Worm (Caenorhabditis elegans) whole organism, late embryonic: ENCODE data around the gene C08E8.9.

ENCODE experiments used
- C08G9.2 ChIP-seq: sonication (generic microtip); optimal IDR thresholded peaks from 2 replicates; lab custom pipeline; 2016; ENCODE audit warnings: mild to moderate bottlenecking, missing genetic modification characterization, moderate library complexity, missing compliant biosample characterization
- C38D4.7 ChIP-seq: fragments of 200-800 bp; sonication (Bioruptor generic); optimal IDR thresholded peaks from 2 replicates; lab custom pipeline; 2018; ENCODE audit warnings: mild to moderate bottlenecking, missing genetic modification characterization, moderate library complexity, missing compliant biosample characterization
- K02D7.2 ChIP-seq: sonication (generic microtip); optimal IDR thresholded peaks from 2 replicates; lab custom pipeline; 2017; ENCODE audit warnings: mild to moderate bottlenecking, missing genetic modification characterization, missing compliant biosample characterization
- ahr-1 ChIP-seq: sonication (generic microtip); optimal IDR thresholded peaks from 2 replicates; lab custom pipeline; 2016; ENCODE audit warnings: missing genetic modification characterization, missing compliant biosample characterization
- ama-1 ChIP-seq: fragments of 150-350 bp; optimal IDR thresholded peaks from 2 replicates; lab custom pipeline; 2014
- ceh-18 ChIP-seq: sonication (generic microtip); optimal IDR thresholded peaks from 2 replicates; lab custom pipeline; 2016; ENCODE audit warnings: missing genetic modification characterization, missing compliant biosample characterization
- ceh-19 ChIP-seq: fragments of 200-800 bp; sonication (Bioruptor generic); optimal IDR thresholded peaks from 2 replicates; lab custom pipeline; 2018; ENCODE audit warnings: mild to moderate bottlenecking, missing genetic modification characterization, missing compliant biosample characterization
- ceh-2 ChIP-seq: sonication (generic microtip); optimal IDR thresholded peaks from 2 replicates; lab custom pipeline; 2016; ENCODE audit warnings: missing genotype, missing genetic modification characterization, missing compliant biosample characterization
- ceh-24 ChIP-seq: sonication (generic microtip); optimal IDR thresholded peaks from 2 replicates; lab custom pipeline; 2016; ENCODE audit warnings: mild to moderate bottlenecking, missing genetic modification characterization, missing compliant biosample characterization
- ceh-34 ChIP-seq: sonication (generic microtip); optimal IDR thresholded peaks from 2 replicates; lab custom pipeline; 2016; ENCODE audit warnings: mild to moderate bottlenecking, missing genetic modification characterization, missing compliant biosample characterization
- ceh-6 ChIP-seq: fragments of 200-800 bp; sonication (Bioruptor generic); optimal IDR thresholded peaks from 2 replicates; lab custom pipeline; 2018; ENCODE audit warnings: mild to moderate bottlenecking, missing genetic modification characterization, missing compliant biosample characterization
- ceh-9 ChIP-seq: sonication (generic microtip); optimal IDR thresholded peaks from 2 replicates; lab custom pipeline; 2016; ENCODE audit warnings: mild to moderate bottlenecking, missing genetic modification characterization, inconsistent platforms, missing compliant biosample characterization
- che-1 ChIP-seq: sonication (generic microtip); optimal IDR thresholded peaks from 2 replicates; lab custom pipeline; 2016; ENCODE audit warnings: mild to moderate bottlenecking, missing genetic modification characterization, missing compliant biosample characterization
- dmd-4 ChIP-seq: sonication (generic microtip); optimal IDR thresholded peaks from 2 replicates; lab custom pipeline; 2016; ENCODE audit warnings: borderline replicate concordance, missing genetic modification characterization, missing compliant biosample characterization
- ets-4 ChIP-seq: sonication (generic microtip); optimal IDR thresholded peaks from 2 replicates; lab custom pipeline; 2016; ENCODE audit warnings: missing genetic modification characterization, missing compliant biosample characterization
- eyg-1 ChIP-seq: sonication (generic microtip); optimal IDR thresholded peaks from 2 replicates; lab custom pipeline; 2016; ENCODE audit warnings: missing genotype, missing genetic modification characterization, missing compliant biosample characterization
- fkh-10 ChIP-seq: fragments of 150-350 bp; optimal IDR thresholded peaks from 2 replicates; lab custom pipeline; 2014; ENCODE audit warnings: missing biosample characterization, missing genetic modification reagents, missing genetic modification characterization
- fkh-6 ChIP-seq: sonication (generic microtip); optimal IDR thresholded peaks from 2 replicates; lab custom pipeline; 2016; ENCODE audit warnings: missing genetic modification characterization, missing compliant biosample characterization
- gmeb-2 ChIP-seq: sonication (generic microtip); optimal IDR thresholded peaks from 2 replicates; lab custom pipeline; 2016; ENCODE audit warnings: missing genetic modification characterization, inconsistent platforms, missing compliant biosample characterization
- hlh-13 ChIP-seq: fragments of 200-800 bp; sonication (Bioruptor generic); optimal IDR thresholded peaks from 2 replicates; lab custom pipeline; 2018; ENCODE audit warnings: mild to moderate bottlenecking, missing genetic modification characterization, missing compliant biosample characterization
- hlh-30 ChIP-seq: sonication (generic microtip); optimal IDR thresholded peaks from 2 replicates; lab custom pipeline; 2017; ENCODE audit warnings: antibody characterized with exemption, missing genetic modification characterization, missing compliant biosample characterization; ENCODE audit not compliant: insufficient read depth
- hlh-6 ChIP-seq: sonication (generic microtip); optimal IDR thresholded peaks from 2 replicates; lab custom pipeline; 2016; ENCODE audit warnings: missing genotype, missing genetic modification characterization, missing compliant biosample characterization
- madf-2 ChIP-seq: sonication (generic microtip); optimal IDR thresholded peaks from 2 replicates; lab custom pipeline; 2017; ENCODE audit warnings: missing genetic modification characterization, missing compliant biosample characterization
- nhr-11 ChIP-seq: fragments of 150-350 bp; optimal IDR thresholded peaks from 2 replicates; lab custom pipeline; 2014; ENCODE audit warnings: missing biosample characterization, missing genetic modification characterization
- nhr-232 ChIP-seq: sonication (generic microtip); optimal IDR thresholded peaks from 2 replicates; lab custom pipeline; 2016; ENCODE audit warnings: missing genetic modification characterization, missing compliant biosample characterization
- pat-9 ChIP-seq: fragments of 200-800 bp; sonication (Bioruptor generic); optimal IDR thresholded peaks from 2 replicates; lab custom pipeline; 2018; ENCODE audit warnings: mild to moderate bottlenecking, missing genetic modification characterization, moderate library complexity, missing compliant biosample characterization
- pha-4 ChIP-seq: fragments of 150-350 bp; optimal IDR thresholded peaks from 2 replicates; lab custom pipeline; 2018; ENCODE audit warnings: missing biosample characterization, missing genetic modification reagents, missing genetic modification characterization
- pqm-1 ChIP-seq: sonication (generic microtip); optimal IDR thresholded peaks from 2 replicates; lab custom pipeline; 2016; ENCODE audit warnings: missing genetic modification characterization, missing compliant biosample characterization
- pros-1 ChIP-seq: fragments of 150-350 bp; optimal IDR thresholded peaks from 2 replicates; lab custom pipeline; 2014; ENCODE audit warnings: missing biosample characterization, missing genetic modification reagents, missing genetic modification characterization
- ref-2 ChIP-seq: sonication (generic microtip); optimal IDR thresholded peaks from 2 replicates; lab custom pipeline; 2016; ENCODE audit warnings: missing genetic modification characterization, missing compliant biosample characterization
- sdc-2 ChIP-seq: sonication (generic microtip); optimal IDR thresholded peaks from 2 replicates; lab custom pipeline; 2016; ENCODE audit warnings: missing genotype, missing genetic modification characterization, missing compliant biosample characterization
- tbx-2 ChIP-seq: sonication (generic microtip); optimal IDR thresholded peaks from 2 replicates; lab custom pipeline; 2016; ENCODE audit warnings: missing genetic modification characterization, missing compliant biosample characterization
- tbx-7 ChIP-seq: sonication (generic microtip); optimal IDR thresholded peaks from 2 replicates; lab custom pipeline; 2016; ENCODE audit warnings: missing genotype, missing genetic modification characterization, missing compliant biosample characterization
- unc-3 ChIP-seq, 2 experiments: fragments of 200-800 bp in 1 of 2; sonication (Bioruptor generic) in 1 of 2; sonication (generic microtip) in 1 of 2; conservative IDR thresholded peaks in 1 of 2; optimal IDR thresholded peaks in 1 of 2; 2 replicates each; pipeline versions ENCODE4 v1.3.6 to Lab custom; 2016 to 2022; ENCODE audit warnings: missing compliant biosample characterization in 2 of 2, missing genetic modification characterization in 2 of 2, missing genetic modification reagents in 1 of 2
- ztf-16 ChIP-seq: sonication (generic microtip); optimal IDR thresholded peaks from 2 replicates; lab custom pipeline; 2017; ENCODE audit warnings: missing genetic modification characterization, missing compliant biosample characterization

The C08E8.9 gene

DNA sequence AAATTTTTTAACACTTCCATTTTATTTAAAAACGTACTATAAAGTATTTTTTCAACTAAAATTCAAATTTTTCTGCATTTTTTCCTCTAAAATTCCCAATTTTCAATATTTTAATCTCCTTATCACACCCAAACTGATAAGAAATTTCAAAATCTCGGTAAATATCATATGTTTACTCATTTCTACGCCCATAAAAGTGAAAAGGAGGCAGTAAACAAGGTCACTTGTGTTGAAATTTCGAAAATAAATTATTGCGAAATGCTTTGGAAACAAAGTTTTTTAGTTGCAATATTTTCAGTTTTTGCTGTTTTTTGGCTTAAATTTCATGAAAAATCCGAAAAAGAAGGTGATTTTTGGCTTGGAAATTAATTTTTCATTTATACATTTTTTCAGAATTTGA lies 6.9 kb downstream of the C08E8.9 start, which contains the start of gene C08E8.4:
Gene C08E8.4, plus strand, starts transcription at position 268 of the 400 bp plus-strand sequence.
- TF ChIP-seq pha-4 (no peak), ceh-19 (no peak), fkh-6 (no peak), hlh-6 (tag; lab: Kevin White, UChicago) (no peak), gmeb-2 (tag; lab: Kevin White, UChicago) (no peak), pqm-1 (tag; lab: Kevin White, UChicago) (no peak), nhr-232 (no peak)

DNA sequence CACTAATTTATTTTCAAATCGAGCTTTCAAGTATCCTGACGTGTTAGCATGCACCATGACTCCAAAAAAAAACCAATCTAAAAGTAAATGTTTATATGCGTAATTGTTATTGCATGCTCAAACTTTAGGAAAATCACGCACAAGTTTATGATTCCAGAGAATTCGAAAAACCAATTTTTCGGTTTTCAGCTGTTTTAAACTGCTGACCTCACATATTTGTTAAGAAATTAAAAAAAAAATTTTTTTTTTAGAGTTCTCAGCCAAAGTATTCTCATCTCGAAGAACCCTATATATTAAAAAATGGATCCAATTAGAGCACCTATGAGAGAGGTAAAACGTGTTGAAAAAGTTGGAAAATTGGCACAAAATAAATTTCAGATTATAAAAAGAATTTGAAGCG lies 9.5 kb downstream of the C08E8.9 start, which contains the start of gene Y51A2B.2:
Gene Y51A2B.2, plus strand, starts transcription at position 301 of the 400 bp plus-strand sequence.
- TF ChIP-seq dmd-4 (tag; lab: Kevin White, UChicago): no peak
- TF ChIP-seq ahr-1: no peak
- TF ChIP-seq fkh-6: no peak
- TF ChIP-seq ceh-6 (GFP tag; lab: Kevin White, UChicago): no peak
- TF ChIP-seq nhr-11 (tag; lab: Kevin White, UChicago): no peak
- TF ChIP-seq che-1 (tag; lab: Kevin White, UChicago): no peak
- no peak for TF ChIP-seq pqm-1 (tag; lab: Kevin White, UChicago)
- no peak for TF ChIP-seq C38D4.7 (GFP tag; lab: Kevin White, UChicago)
- no peak for TF ChIP-seq ceh-24 (tag; lab: Kevin White, UChicago)
- TF ChIP-seq hlh-30 (tag; lab: Kevin White, UChicago): no peak
- no peak for TF ChIP-seq C08G9.2 (tag; lab: Kevin White, UChicago)

DNA sequence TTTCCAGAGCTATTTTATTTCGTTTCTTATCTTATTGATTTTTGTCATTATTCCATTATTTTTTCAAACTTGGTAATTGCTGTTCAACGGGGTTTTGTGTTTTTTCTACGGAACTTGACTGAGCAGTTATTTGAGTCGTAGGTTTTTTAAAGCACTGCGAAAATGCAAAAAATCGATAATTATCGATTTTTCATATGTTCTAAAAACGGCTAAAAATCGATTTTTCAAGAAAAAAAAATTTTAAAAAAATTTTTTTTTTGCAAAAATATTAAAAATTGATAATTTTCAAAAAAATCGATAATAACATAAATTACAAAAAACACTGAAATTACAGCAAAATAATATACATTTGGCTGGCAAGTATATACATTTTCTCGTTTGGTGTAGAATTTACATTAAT lies 10.9 kb downstream of the C08E8.9 start:
- no peak for TF ChIP-seq ets-4 (tag; lab: Kevin White, UChicago)
- TF ChIP-seq ceh-34 (tag; lab: Kevin White, UChicago): no peak
- TF ChIP-seq madf-2 (tag; lab: Kevin White, UChicago): no peak
- no peak for TF ChIP-seq ztf-16
- no peak for TF ChIP-seq sdc-2 (tag; lab: Kevin White, UChicago)
- TF ChIP-seq ref-2 (tag; lab: Kevin White, UChicago): no peak
- TF ChIP-seq C08G9.2 (tag; lab: Kevin White, UChicago): no peak
- TF ChIP-seq K02D7.2: no peak
- no peak for TF ChIP-seq unc-3 (GFP tag; conservative IDR thresholded peaks at IDR 0.05; lab: Robert Waterston, UW)
- TF ChIP-seq unc-3 (tag; optimal IDR thresholded peaks at IDR 0.05; lab: Kevin White, UChicago): no peak
- TF ChIP-seq ceh-18 (tag; lab: Kevin White, UChicago): no peak
- TF ChIP-seq pros-1 (tag; lab: Kevin White, UChicago): no peak
- no peak for TF ChIP-seq che-1 (tag; lab: Kevin White, UChicago)
- TF ChIP-seq ceh-2 (tag; lab: Kevin White, UChicago): no peak
- no peak for TF ChIP-seq gmeb-2 (tag; lab: Kevin White, UChicago)
- TF ChIP-seq eyg-1 (tag; lab: Kevin White, UChicago): no peak
- no peak for TF ChIP-seq ahr-1
- TF ChIP-seq ceh-9 (tag; lab: Kevin White, UChicago): no peak
- TF ChIP-seq, all 69 proteins: peak for 0

DNA sequence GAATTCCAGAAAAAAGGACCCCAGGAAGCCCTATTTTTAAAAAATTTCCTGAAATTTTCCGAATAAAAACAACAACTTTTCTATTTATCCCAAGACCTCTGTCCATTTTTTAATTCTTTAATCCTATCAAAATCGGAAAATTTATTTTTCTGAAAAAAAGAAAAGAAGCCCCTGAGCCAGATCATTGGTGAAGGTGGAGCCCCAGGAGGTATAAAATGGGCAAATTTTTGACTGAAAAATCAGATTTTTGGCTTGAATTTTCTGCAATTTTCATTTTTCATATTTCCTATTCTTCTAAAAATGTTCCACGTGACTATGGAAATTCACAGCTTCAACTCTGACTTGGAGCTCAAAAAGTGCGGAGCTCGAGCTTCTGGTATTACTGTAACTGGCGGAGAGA lies 14.2 kb downstream of the C08E8.9 start, which contains the start of gene Y51A2B.8:
Gene Y51A2B.8, plus strand, starts transcription at position 301 of the 400 bp plus-strand sequence.
- TF ChIP-seq hlh-13 (GFP tag; lab: Kevin White, UChicago) (no peak), tbx-7 (no peak), ama-1 (lab: Kevin White, UChicago) (no peak), fkh-10 (GFP tag; lab: Kevin White, UChicago) (no peak), fkh-6 (no peak), tbx-2 (tag; lab: Kevin White, UChicago) (no peak), ztf-16 (no peak), C08G9.2 (tag; lab: Kevin White, UChicago) (no peak), dmd-4 (tag; lab: Kevin White, UChicago) (no peak), ceh-6 (GFP tag; lab: Kevin White, UChicago) (no peak), ceh-2 (tag; lab: Kevin White, UChicago) (no peak), pat-9 (tag; lab: Kevin White, UChicago) (no peak)
- TF ChIP-seq, all 69 proteins: peak for 0
